Fruit fly (Drosophila melanogaster) whole organism, embryonic: Measurements from ENCODE around the gene CG43980.

Experiments
- CG10462 ChIP-seq: fragments of 200-800 bp; sonication (Bioruptor generic); optimal IDR thresholded peaks from 2 replicates; lab custom pipeline; 2016; ENCODE audit warnings: missing biosample characterization, missing genetic modification characterization
- CG13287 ChIP-seq: fragments of 200-800 bp; sonication (Bioruptor generic); IDR thresholded peaks from 2 replicates; pipeline ENCODE4 v1.3.6; 2022; ENCODE audit warnings: missing biosample characterization, missing genetic modification characterization; ENCODE audit not compliant: partially characterized antibody
- CG16779 ChIP-seq: fragments of 200-800 bp; sonication (Bioruptor generic); IDR thresholded peaks from 2 replicates; pipeline ENCODE4 v1.3.6; 2022; ENCODE audit warnings: missing biosample characterization, missing genetic modification characterization
- CG1832 ChIP-seq: fragments of 200-800 bp; sonication (Bioruptor generic); optimal IDR thresholded peaks from 2 replicates; lab custom pipeline; 2017; ENCODE audit warnings: missing biosample characterization, mild to moderate bottlenecking, missing genetic modification characterization, inconsistent platforms
- CG2116 ChIP-seq: fragments of 200-800 bp; sonication (Bioruptor generic); optimal IDR thresholded peaks from 3 replicates; lab custom pipeline; 2018; ENCODE audit warnings: missing biosample characterization, mild to moderate bottlenecking, missing genetic modification characterization
- CG43689 ChIP-seq: fragments of 200-800 bp; sonication (Bioruptor generic); IDR thresholded peaks from 2 replicates; pipeline ENCODE4 v1.3.6; 2022; ENCODE audit warnings: missing biosample characterization, missing genetic modification characterization
- CG8388 ChIP-seq: fragments of 200-800 bp; sonication (Bioruptor generic); optimal IDR thresholded peaks from 2 replicates; lab custom pipeline; 2019; ENCODE audit warnings: missing biosample characterization, mild to moderate bottlenecking, missing genetic modification characterization, moderate library complexity
- D ChIP-seq, 2 experiments: fragments of 200-800 bp in 1 of 2; fragments of >200 bp in 1 of 2; sonication (Bioruptor generic) in 1 of 2; optimal IDR thresholded peaks; 2 replicates in 1 of 2; 3 replicates in 1 of 2; lab custom pipeline; 2017; ENCODE audit warnings: mild to moderate bottlenecking in 1 of 2, missing biosample characterization in 1 of 2, missing genetic modification characterization in 1 of 2, missing genetic modification reagents in 1 of 2
- H15 ChIP-seq: fragments of 200-800 bp; sonication (Bioruptor generic); IDR thresholded peaks from 3 replicates; pipeline ENCODE4 v1.3.6; 2022; ENCODE audit warnings: missing biosample characterization, missing genetic modification characterization
- HmgD ChIP-seq: fragments of 200-800 bp; sonication (Bioruptor generic); optimal IDR thresholded peaks from 3 replicates; lab custom pipeline; 2016; ENCODE audit warnings: missing biosample characterization, missing genetic modification characterization
- Mrtf ChIP-seq: fragments of 200-800 bp; sonication (Bioruptor generic); IDR thresholded peaks from 3 replicates; pipeline ENCODE4 v1.3.6; 2022; ENCODE audit warnings: missing biosample characterization, missing genetic modification characterization
- bcd ChIP-seq: fragments of 200-800 bp; sonication (Bioruptor generic); optimal IDR thresholded peaks from 2 replicates; lab custom pipeline; 2017; ENCODE audit warnings: missing biosample characterization, mild to moderate bottlenecking, missing genetic modification characterization
- bsh ChIP-seq, 2 experiments: fragments of 200-800 bp; sonication (Bioruptor generic); optimal IDR thresholded peaks; 2 replicates each; lab custom pipeline; 2017 to 2018; ENCODE audit warnings: mild to moderate bottlenecking in 2 of 2, missing biosample characterization in 2 of 2, missing genetic modification characterization in 2 of 2, moderate library complexity in 1 of 2
- da ChIP-seq: fragments of 200-800 bp; sonication (Bioruptor generic); optimal IDR thresholded peaks from 2 replicates; lab custom pipeline; 2016; ENCODE audit warnings: missing biosample characterization, missing genetic modification characterization
- esg ChIP-seq: fragments of 200-800 bp; sonication (Bioruptor generic); conservative IDR thresholded peaks from 2 replicates; pipeline ENCODE4 v1.3.6; 2022; ENCODE audit warnings: missing biosample characterization, missing genetic modification characterization
- eve ChIP-seq, 2 experiments: fragments of >200 bp; optimal IDR thresholded peaks; 2 replicates each; lab custom pipeline; 2017; ENCODE audit warnings: missing biosample characterization in 2 of 2, missing genetic modification characterization in 2 of 2
- insv ChIP-seq, 2 experiments: fragments of 200-800 bp; sonication (Bioruptor generic); optimal IDR thresholded peaks; 3 replicates each; lab custom pipeline; 2016 to 2018; ENCODE audit warnings: missing biosample characterization in 2 of 2, missing genetic modification characterization in 2 of 2
- kah ChIP-seq: fragments of 200-800 bp; sonication (Bioruptor generic); optimal IDR thresholded peaks from 2 replicates; lab custom pipeline; 2018; ENCODE audit warnings: missing biosample characterization, mild to moderate bottlenecking, missing genetic modification characterization
- lola ChIP-seq, 3 experiments: fragments of >200 bp in 2 of 3; fragments of 200-800 bp in 1 of 3; sonication (Bioruptor generic) in 1 of 3; optimal IDR thresholded peaks; 2 replicates each; lab custom pipeline; 2017 to 2019; ENCODE audit warnings: missing biosample characterization in 3 of 3, missing genetic modification characterization in 3 of 3, mild to moderate bottlenecking in 1 of 3, moderate library complexity in 1 of 3
- mirr ChIP-seq: fragments of 200-800 bp; sonication (Bioruptor generic); optimal IDR thresholded peaks from 3 replicates; lab custom pipeline; 2018; ENCODE audit warnings: missing biosample characterization, mild to moderate bottlenecking, missing genetic modification characterization
- pum ChIP-seq: fragments of 200-800 bp; sonication (Bioruptor generic); optimal IDR thresholded peaks from 2 replicates; lab custom pipeline; 2016; ENCODE audit warnings: missing biosample characterization, missing genetic modification characterization

Gene CG43980

DNA sequence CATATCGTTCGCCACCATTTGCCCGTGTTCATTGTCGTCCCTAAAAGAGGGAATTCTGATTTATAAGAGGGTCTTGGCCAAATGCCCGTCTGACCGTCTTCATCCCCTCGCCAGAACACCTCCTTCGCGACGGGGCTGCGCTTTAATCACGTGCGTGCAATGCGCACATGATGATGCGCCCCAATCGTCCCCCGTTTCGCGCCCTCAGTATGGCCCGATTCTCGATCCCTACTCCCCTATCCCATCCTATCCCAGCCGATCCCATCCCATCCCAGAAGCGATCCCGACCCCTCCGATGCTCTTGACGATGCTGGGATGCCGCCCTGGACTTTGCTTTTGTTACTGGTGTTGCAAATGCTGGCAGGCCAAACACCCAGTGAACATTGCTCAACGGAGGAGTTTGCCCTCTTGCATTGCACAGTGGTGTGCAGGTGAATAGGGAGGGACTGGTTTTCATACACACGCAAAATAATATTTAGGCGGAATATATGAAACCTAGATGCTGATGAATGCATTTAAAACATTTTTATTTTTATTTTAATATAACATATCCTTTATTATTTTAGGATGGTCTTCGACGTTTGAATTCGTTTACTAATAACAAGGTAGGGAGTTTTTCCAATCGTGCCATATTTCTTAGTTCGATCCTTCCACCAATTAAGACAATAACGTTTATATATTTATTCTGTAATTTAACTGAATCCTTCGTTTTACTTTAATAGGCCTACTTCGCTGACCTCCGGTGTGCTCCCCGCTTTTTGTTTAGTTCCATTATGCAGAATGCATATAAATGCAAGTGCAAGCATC, 65.2 kb downstream of the CG43980 start (continued):
- TF ChIP-seq lola (GFP tag; optimal IDR thresholded peaks at IDR 0.05; lab: Kevin White, UChicago) (peak in 1 of 3 experiments; percentile 4), CG8388 (GFP tag; lab: Kevin White, UChicago) (no peak), bcd (no peak), CG10462 (GFP tag; lab: Kevin White, UChicago) (no peak), kah (no peak), CG43689 (no peak), Mrtf (GFP tag; lab: Robert Waterston, UW) (no peak), esg (GFP tag; lab: Robert Waterston, UW) (no peak), CG1832 (GFP tag; lab: Kevin White, UChicago) (no peak), pum (GFP tag; lab: Kevin White, UChicago) (no peak), CG13287 (GFP tag; lab: Robert Waterston, UW) (no peak), insv (GFP tag; optimal IDR thresholded peaks at IDR 0.05; lab: Kevin White, UChicago) (no peak), mirr (GFP tag; lab: Kevin White, UChicago) (no peak), bsh (GFP tag; optimal IDR thresholded peaks at IDR 0.05; lab: Kevin White, UChicago) (peak in 1 of 2 experiments; percentile 85), D (optimal IDR thresholded peaks at IDR 0.05; lab: Kevin White, UChicago) (no peak), D (GFP tag; optimal IDR thresholded peaks at IDR 0.05; lab: Kevin White, UChicago) (no peak), CG16779 (no peak), eve (GFP tag; optimal IDR thresholded peaks at IDR 0.05; lab: Kevin White, UChicago) (no peak), HmgD (GFP tag; lab: Kevin White, UChicago) (no peak), H15 (no peak), CG2116 (GFP tag; lab: Kevin White, UChicago) (no peak), da (GFP tag; lab: Kevin White, UChicago) (no peak)
